Worm (Caenorhabditis elegans) whole organism, L3 larva: Measurements from ENCODE around the gene blos-8.

Experiments
- ZK546.5 ChIP-seq: sonication (generic microtip); optimal IDR thresholded peaks from 2 replicates; lab custom pipeline; 2017; ENCODE audit warnings: missing biosample characterization, missing genetic modification characterization
- aly-2 ChIP-seq: fragments of 150-350 bp; optimal IDR thresholded peaks from 2 replicates; lab custom pipeline; 2014; ENCODE audit warnings: missing biosample characterization, missing genetic modification characterization
- ceh-16 ChIP-seq: sonication (generic microtip); optimal IDR thresholded peaks from 2 replicates; lab custom pipeline; 2017; ENCODE audit warnings: missing biosample characterization, missing genetic modification characterization
- elt-3 ChIP-seq, 3 experiments: fragments of 150-350 bp in 1 of 3; sonication (generic microtip) in 2 of 3; optimal IDR thresholded peaks; 2 replicates in 2 of 3; 4 replicates in 1 of 3; lab custom pipeline; 2014 to 2017; ENCODE audit warnings: missing biosample characterization in 3 of 3, missing genetic modification characterization in 3 of 3
- fos-1 ChIP-seq: fragments of 150-350 bp; optimal IDR thresholded peaks from 2 replicates; lab custom pipeline; 2014; ENCODE audit warnings: missing biosample characterization, missing genetic modification characterization
- nfya-1 ChIP-seq: sonication (generic microtip); optimal IDR thresholded peaks from 2 replicates; lab custom pipeline; 2017; ENCODE audit warnings: missing genetic modification characterization, mild to moderate bottlenecking, missing compliant biosample characterization, antibody characterized with exemption, moderate library complexity; ENCODE audit not compliant: insufficient read depth
- nhr-11 ChIP-seq: fragments of 150-350 bp; optimal IDR thresholded peaks from 2 replicates; lab custom pipeline; 2014; ENCODE audit warnings: missing biosample characterization, missing genetic modification characterization
- nhr-12 ChIP-seq: fragments of 150-350 bp; optimal IDR thresholded peaks from 2 replicates; lab custom pipeline; 2014; ENCODE audit warnings: missing biosample characterization, missing genetic modification characterization
- nhr-237 ChIP-seq: fragments of 150-350 bp; optimal IDR thresholded peaks from 2 replicates; lab custom pipeline; 2014; ENCODE audit warnings: missing biosample characterization, missing genetic modification characterization
- nhr-25 ChIP-seq: sonication (generic microtip); optimal IDR thresholded peaks from 2 replicates; lab custom pipeline; 2017; ENCODE audit warnings: missing biosample characterization, missing genetic modification characterization
- nhr-77 ChIP-seq: fragments of 150-350 bp; optimal IDR thresholded peaks from 2 replicates; lab custom pipeline; 2014; ENCODE audit warnings: missing biosample characterization, missing genetic modification characterization
- snpc-4 ChIP-seq: fragments of 150-350 bp; optimal IDR thresholded peaks from 2 replicates; lab custom pipeline; 2014; ENCODE audit warnings: missing biosample characterization, missing genetic modification characterization
- zag-1 ChIP-seq: fragments of 150-350 bp; optimal IDR thresholded peaks from 2 replicates; lab custom pipeline; 2014; ENCODE audit warnings: missing biosample characterization, missing genetic modification characterization

DNA sequence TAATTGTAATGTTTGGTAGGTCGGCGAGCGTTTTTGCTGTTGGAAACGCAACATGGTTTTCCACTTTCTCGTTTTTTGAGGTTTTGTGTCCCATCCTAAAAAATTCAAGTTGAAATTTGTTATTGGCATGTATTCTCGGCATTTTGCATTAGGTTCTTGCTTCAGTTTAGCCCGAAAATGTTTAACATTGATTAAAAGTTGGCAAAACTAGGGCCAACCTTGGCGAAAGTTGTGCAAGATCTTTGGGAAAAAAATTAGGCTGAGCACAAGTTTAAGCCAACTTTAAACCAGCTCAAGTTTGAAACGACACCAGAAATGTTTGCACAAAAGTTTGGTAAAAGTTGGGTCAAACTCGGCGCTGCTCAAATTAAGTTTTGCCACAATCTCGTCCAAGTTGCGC is 46.3 kb upstream of the blos-8 start, which contains the start of gene exc-1:
- TF ChIP-seq zag-1 (tag; lab: Kevin White, UChicago) (no peak), nhr-12 (tag; lab: Kevin White, UChicago) (no peak), nfya-1 (tag; lab: Kevin White, UChicago) (no peak), nhr-237 (tag; lab: Kevin White, UChicago) (no peak), snpc-4 (tag; lab: Kevin White, UChicago) (no peak), nhr-25 (no peak), ceh-16 (tag; lab: Kevin White, UChicago) (no peak), fos-1 (tag; lab: Kevin White, UChicago) (no peak), elt-3 (tag; optimal IDR thresholded peaks at IDR 0.05; lab: Kevin White, UChicago) (no peak), ZK546.5 (tag; lab: Kevin White, UChicago) (no peak), aly-2 (tag; lab: Kevin White, UChicago) (no peak), nhr-11 (tag; lab: Kevin White, UChicago) (no peak), nhr-77 (tag; lab: Kevin White, UChicago) (no peak)
